Worm (Caenorhabditis elegans) whole organism, L4 larva: ENCODE results near the gene ZK809.1.

Source experiments
- Y48G9A.11 ChIP-seq: fragments of 200-800 bp; sonication (Bioruptor generic); IDR thresholded peaks from 2 replicates; pipeline ENCODE4 v1.3.6; 2022; ENCODE audit warnings: missing genetic modification reagents, missing genetic modification characterization, missing compliant biosample characterization
- nhr-42 ChIP-seq: fragments of 200-800 bp; sonication (Bioruptor generic); IDR thresholded peaks from 2 replicates; pipeline ENCODE4 v1.3.6; 2022; ENCODE audit warnings: missing genetic modification characterization, missing compliant biosample characterization

- no peak for TF ChIP-seq nhr-42
- no peak for TF ChIP-seq Y48G9A.11 (GFP tag; lab: Robert Waterston, UW)
These were observed 40.0 kb upstream of the ZK809.1 start for ce11 chrIV:11601721-11602405.
